Fruit fly (Drosophila melanogaster) whole organism, embryonic: ENCODE data around the gene CG13893.

ENCODE experiments used
- Awh ChIP-seq: fragments of 200-800 bp; sonication (Bioruptor generic); IDR thresholded peaks from 2 replicates; pipeline ENCODE4, ENCODE4 v1.3.6; 2022; ENCODE audit warnings: missing biosample characterization, missing genetic modification characterization
- CG2712 ChIP-seq: fragments of 200-800 bp; optimal IDR thresholded peaks from 3 replicates; lab custom pipeline; 2019; ENCODE audit warnings: missing biosample characterization, mild to moderate bottlenecking, missing genetic modification characterization, moderate library complexity

dm6 chr3L:640324-640974, 36.6 kb upstream of the CG13893 start:
- TF ChIP-seq Awh (GFP tag; lab: Robert Waterston, UW): peak; percentile 61; the same call in 1 of the 2 replicates
- TF ChIP-seq CG2712 (tag; lab: Kevin White, UChicago): peak; percentile 92
